Worm (Caenorhabditis elegans): ENCODE results near the gene F25B5.6.
A peak's percentile ranks its signal among the peaks of the same experiment; 100 is the strongest.

F25B5.6 gene

ce11 chrIII:5948162-5948933 is at the start of gene F25B5.6, which contains the start of gene F25B5.3:
Gene F25B5.6, minus strand, starts transcription at chrIII:5948733.
Gene F25B5.3, plus strand, starts transcription at chrIII:5948883.
- no peak for TF ChIP-seq med-1 (GFP tag; optimal IDR thresholded peaks at IDR 0.05; ENCODE audit: insufficient read depth)
- TF ChIP-seq ref-1 (GFP tag; conservative IDR thresholded peaks at IDR 0.05) = no peak
- TF ChIP-seq T22C8.4 (GFP tag; IDR thresholded peaks at IDR 0.05) = no peak
- no peak for TF ChIP-seq tab-1 (GFP tag; IDR thresholded peaks at IDR 0.05)
- TF ChIP-seq flt-1 (GFP tag; IDR thresholded peaks at IDR 0.05) = no peak

DNA sequence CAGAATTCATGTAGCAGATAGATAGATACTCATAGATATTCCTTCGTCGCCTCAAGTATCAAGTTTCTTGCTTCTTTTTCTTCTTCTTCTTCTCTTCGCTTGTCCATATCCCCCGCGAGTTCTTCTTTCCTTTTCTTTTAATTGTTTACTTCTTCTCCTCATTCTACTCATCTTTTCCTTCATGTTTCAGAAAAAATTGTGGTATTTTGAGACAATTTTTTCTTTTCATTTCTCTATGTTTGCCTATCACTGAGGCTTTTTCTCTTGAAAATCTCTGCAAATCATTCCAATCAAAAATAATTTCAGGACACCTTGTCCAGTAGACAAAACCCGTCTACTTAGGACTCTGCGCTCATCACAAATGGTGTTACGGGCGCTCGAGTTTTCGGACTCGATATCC is 44.4 kb upstream of the F25B5.6 start, which contains the start of gene T04C9.1:
Gene T04C9.1 (plus strand): TSS at position 301 of the 400 bp plus-strand sequence.
- no peak for TF ChIP-seq ztf-29 (GFP tag; IDR thresholded peaks at IDR 0.05)
- no peak for TF ChIP-seq tab-1 (GFP tag; IDR thresholded peaks at IDR 0.05)
- TF ChIP-seq cog-1 (tag; optimal IDR thresholded peaks at IDR 0.05) = no peak
- no peak for TF ChIP-seq ref-1 (GFP tag; conservative IDR thresholded peaks at IDR 0.05)

DNA sequence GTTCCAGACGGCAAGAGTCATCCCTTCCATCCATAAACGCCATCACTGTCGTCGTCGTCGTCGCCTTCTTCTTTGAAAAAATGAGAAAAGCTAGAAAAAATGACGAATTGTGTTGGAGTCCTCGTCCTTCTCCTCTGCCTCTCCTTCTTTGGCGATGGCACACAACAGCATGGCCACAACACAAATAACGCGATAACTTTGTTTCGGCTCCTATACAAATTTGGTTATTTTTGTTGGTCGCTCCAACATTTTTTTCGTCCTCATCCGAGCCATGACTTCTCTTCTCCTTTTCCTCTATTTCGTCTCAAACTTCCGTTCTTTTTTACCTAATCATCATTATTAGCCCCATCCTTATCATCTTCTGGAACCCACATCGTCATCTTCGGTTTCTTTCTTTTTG is 43.5 kb upstream of the F25B5.6 start:
- TF ChIP-seq ztf-29 (GFP tag; IDR thresholded peaks at IDR 0.05) = no peak
- TF ChIP-seq flt-1 (GFP tag; IDR thresholded peaks at IDR 0.05) = 0 out of 2 replicates have a peak, but pooled peaks have one; percentile 37

DNA sequence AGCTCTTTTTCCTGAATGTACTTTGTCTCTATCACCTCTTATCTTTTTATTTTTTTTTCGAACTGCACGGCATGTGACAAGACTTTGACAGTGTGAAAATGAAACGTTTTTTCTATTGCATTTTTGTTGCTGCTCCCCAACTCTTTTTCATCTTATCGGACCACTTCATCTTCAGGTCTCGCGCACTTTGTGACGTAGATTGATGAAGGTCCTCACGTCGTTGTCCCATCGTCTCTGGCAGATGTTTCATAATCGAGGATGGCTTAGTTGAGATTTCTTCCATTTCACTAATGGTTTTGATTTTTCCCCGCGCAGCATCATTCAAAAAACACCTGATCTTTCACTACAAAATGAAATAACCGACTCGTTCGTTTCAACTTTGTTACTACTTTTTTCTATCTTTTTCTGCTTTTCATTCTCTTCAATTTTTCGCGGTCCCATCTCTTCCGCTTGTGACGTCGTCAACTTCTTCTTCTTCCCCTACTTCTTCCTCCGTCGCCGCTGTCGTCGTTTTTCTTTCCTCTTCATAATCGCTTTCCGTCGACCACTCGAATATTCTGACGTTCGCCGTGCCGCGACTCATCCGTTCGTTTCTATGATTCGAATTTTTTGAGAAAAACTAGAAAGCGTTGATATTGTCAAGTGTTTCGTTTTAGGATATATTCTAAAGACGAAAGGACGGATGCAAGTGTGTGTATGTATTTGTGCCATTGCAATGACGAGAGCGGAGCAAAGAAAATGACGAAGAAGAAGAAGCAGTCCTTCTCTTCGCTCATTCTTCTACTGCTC is 42.8 kb upstream of the F25B5.6 start, which contains the start of gene T04C9.2:
Gene T04C9.2 (plus strand): TSS at position 739 of the 789 bp plus-strand sequence.
- TF ChIP-seq T22C8.4 (GFP tag; IDR thresholded peaks at IDR 0.05) = no peak
- TF ChIP-seq klf-2 (GFP tag; conservative IDR thresholded peaks at IDR 0.05) = no peak
- no peak for TF ChIP-seq ztf-23 (GFP tag; IDR thresholded peaks at IDR 0.05)
- no peak for TF ChIP-seq med-1 (GFP tag; optimal IDR thresholded peaks at IDR 0.05; ENCODE audit: insufficient read depth)
- no peak for TF ChIP-seq flt-1 (GFP tag; IDR thresholded peaks at IDR 0.05)
- TF ChIP-seq tab-1 (GFP tag; IDR thresholded peaks at IDR 0.05) = no peak
- TF ChIP-seq ref-1 (GFP tag; conservative IDR thresholded peaks at IDR 0.05) = no peak
- TF ChIP-seq cog-1 (tag; optimal IDR thresholded peaks at IDR 0.05) = no peak
- TF ChIP-seq ztf-29 (GFP tag; IDR thresholded peaks at IDR 0.05) = no peak

- TF ChIP-seq cog-1 (tag; optimal IDR thresholded peaks at IDR 0.05) (no peak), T22C8.4 (GFP tag; IDR thresholded peaks at IDR 0.05) (no peak), med-1 (GFP tag; optimal IDR thresholded peaks at IDR 0.05; ENCODE audit: insufficient read depth) (no peak), klf-2 (GFP tag; conservative IDR thresholded peaks at IDR 0.05) (no peak), ztf-29 (GFP tag; IDR thresholded peaks at IDR 0.05) (no peak), tab-1 (GFP tag; IDR thresholded peaks at IDR 0.05) (no peak), ref-1 (GFP tag; conservative IDR thresholded peaks at IDR 0.05) (no peak), ztf-23 (GFP tag; IDR thresholded peaks at IDR 0.05) (no peak), flt-1 (GFP tag; IDR thresholded peaks at IDR 0.05) (no peak)
Observed at ce11 chrIII:5990090-5990489, 41.6 kb upstream of the F25B5.6 start.

- TF ChIP-seq tab-1 (GFP tag; IDR thresholded peaks at IDR 0.05) (no peak), ref-1 (GFP tag; conservative IDR thresholded peaks at IDR 0.05) (no peak), klf-2 (GFP tag; conservative IDR thresholded peaks at IDR 0.05) (no peak), ztf-29 (GFP tag; IDR thresholded peaks at IDR 0.05) (no peak), ztf-23 (GFP tag; IDR thresholded peaks at IDR 0.05) (no peak), flt-1 (GFP tag; IDR thresholded peaks at IDR 0.05) (no peak), T22C8.4 (GFP tag; IDR thresholded peaks at IDR 0.05) (no peak), cog-1 (tag; optimal IDR thresholded peaks at IDR 0.05) (no peak), med-1 (GFP tag; optimal IDR thresholded peaks at IDR 0.05; ENCODE audit: insufficient read depth) (no peak)
Observed at ce11 chrIII:5988991-5989726, 40.6 kb upstream of the F25B5.6 start.

DNA sequence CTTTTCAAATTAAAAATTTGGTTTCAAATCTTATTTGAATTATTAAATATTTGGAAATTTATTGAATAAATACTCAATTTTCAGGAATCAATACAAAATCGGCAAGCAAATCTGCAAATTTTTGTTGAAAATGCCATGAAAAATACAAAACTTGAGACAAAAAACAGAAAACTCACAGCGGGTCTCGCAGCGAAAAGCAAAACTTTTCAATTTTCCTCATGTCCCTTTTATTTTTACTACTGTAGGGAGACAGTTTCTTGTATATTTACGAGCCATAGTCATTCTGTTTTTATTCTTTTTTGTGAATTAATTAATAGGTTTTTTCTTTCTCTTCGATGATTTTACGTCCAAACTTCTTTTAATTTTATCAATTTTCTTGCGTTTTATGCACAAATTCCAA is 39.9 kb upstream of the F25B5.6 start:
- TF ChIP-seq tab-1 (GFP tag; IDR thresholded peaks at IDR 0.05) (no peak), flt-1 (GFP tag; IDR thresholded peaks at IDR 0.05) (no peak), ztf-23 (GFP tag; IDR thresholded peaks at IDR 0.05) (no peak), med-1 (GFP tag; optimal IDR thresholded peaks at IDR 0.05; ENCODE audit: insufficient read depth) (no peak), cog-1 (tag; optimal IDR thresholded peaks at IDR 0.05) (no peak), ztf-29 (GFP tag; IDR thresholded peaks at IDR 0.05) (no peak), klf-2 (GFP tag; conservative IDR thresholded peaks at IDR 0.05) (no peak), ref-1 (GFP tag; conservative IDR thresholded peaks at IDR 0.05) (no peak), T22C8.4 (GFP tag; IDR thresholded peaks at IDR 0.05) (no peak)

DNA sequence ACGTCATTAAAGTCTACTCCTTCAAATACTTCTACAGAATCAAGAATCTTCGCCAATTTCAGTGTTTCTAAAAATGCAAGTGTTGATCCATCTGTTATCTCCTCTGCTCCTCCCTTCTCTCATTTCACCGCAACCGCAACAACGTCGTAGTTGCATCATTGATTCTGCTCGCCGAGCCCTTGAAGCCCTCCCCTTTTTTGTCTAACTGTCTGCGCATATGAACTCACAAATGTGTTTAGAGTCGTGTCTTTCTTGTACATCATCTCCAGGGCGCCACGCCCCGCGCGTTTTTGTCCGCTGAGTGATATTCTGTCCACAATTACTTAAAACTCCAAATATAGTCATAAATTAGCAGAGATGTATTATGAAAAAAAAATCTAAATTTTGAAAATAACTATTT is 39.5 kb upstream of the F25B5.6 start:
- TF ChIP-seq flt-1 (GFP tag; IDR thresholded peaks at IDR 0.05) (no peak), cog-1 (tag; optimal IDR thresholded peaks at IDR 0.05) (no peak), ztf-23 (GFP tag; IDR thresholded peaks at IDR 0.05) (no peak), ref-1 (GFP tag; conservative IDR thresholded peaks at IDR 0.05) (no peak)

DNA sequence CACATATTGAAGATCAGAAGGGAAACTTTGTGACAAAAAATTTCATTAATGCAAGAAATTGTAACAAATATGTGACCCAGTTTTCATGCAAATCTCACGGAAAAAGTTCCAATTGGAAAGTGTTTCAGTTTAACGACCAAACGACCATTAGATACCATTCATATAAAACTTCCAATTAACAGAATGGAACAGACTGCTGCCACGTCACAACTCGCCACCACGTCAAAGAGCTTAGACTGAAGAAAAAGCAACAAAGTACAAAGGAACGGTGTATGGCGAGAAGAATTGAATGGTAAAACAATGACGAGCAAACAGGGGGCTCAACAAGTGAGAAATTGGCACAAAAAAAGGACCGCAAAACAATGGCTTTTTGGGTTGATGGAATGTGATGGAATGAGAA is 36.8 kb upstream of the F25B5.6 start, which contains the start of gene T04C9.3:
Gene T04C9.3 (plus strand): TSS at position 301 of the 400 bp plus-strand sequence.
- TF ChIP-seq cog-1 (tag; optimal IDR thresholded peaks at IDR 0.05) (no peak), tab-1 (GFP tag; IDR thresholded peaks at IDR 0.05) (no peak), klf-2 (GFP tag; conservative IDR thresholded peaks at IDR 0.05) (no peak), flt-1 (GFP tag; IDR thresholded peaks at IDR 0.05) (no peak), med-1 (GFP tag; optimal IDR thresholded peaks at IDR 0.05; ENCODE audit: insufficient read depth) (no peak), ref-1 (GFP tag; conservative IDR thresholded peaks at IDR 0.05) (no peak), ztf-23 (GFP tag; IDR thresholded peaks at IDR 0.05) (no peak), ztf-29 (GFP tag; IDR thresholded peaks at IDR 0.05) (no peak), T22C8.4 (GFP tag; IDR thresholded peaks at IDR 0.05) (no peak)

Measured in whole organism, midembryonic.